Fruit fly (Drosophila melanogaster) whole organism, embryonic: ENCODE data around the gene CG5853.

ENCODE experiments used
- Adf1 ChIP-seq: fragments of 200-800 bp; sonication (Bioruptor generic); IDR thresholded peaks from 2 replicates; pipeline ENCODE4 v1.3.6; 2022; ENCODE audit warnings: missing biosample characterization, missing genetic modification characterization
- Atf6 ChIP-seq: fragments of 200-800 bp; sonication (Bioruptor generic); IDR thresholded peaks from 2 replicates; pipeline ENCODE4 v1.3.6; 2022; ENCODE audit warnings: missing biosample characterization, missing genetic modification characterization
- BtbVII ChIP-seq: fragments of 200-800 bp; sonication (Bioruptor generic); optimal IDR thresholded peaks from 3 replicates; lab custom pipeline; 2017; ENCODE audit warnings: missing biosample characterization, mild to moderate bottlenecking, missing genetic modification characterization
- CG1024 ChIP-seq: fragments of 200-800 bp; sonication (Bioruptor generic); IDR thresholded peaks from 2 replicates; pipeline ENCODE4 v1.3.6; 2022; ENCODE audit warnings: missing biosample characterization, missing genetic modification characterization
- CG10959 ChIP-seq: fragments of 200-800 bp; sonication (Bioruptor generic); IDR thresholded peaks from 2 replicates; pipeline ENCODE4 v1.3.6; 2022; ENCODE audit warnings: missing biosample characterization, missing genetic modification characterization
- CG11504 ChIP-seq: fragments of 200-800 bp; sonication (Bioruptor generic); optimal IDR thresholded peaks from 3 replicates; lab custom pipeline; 2019; ENCODE audit warnings: missing biosample characterization, mild to moderate bottlenecking, missing genetic modification characterization, moderate library complexity
- CG12744 ChIP-seq: fragments of 200-800 bp; sonication (Bioruptor generic); optimal IDR thresholded peaks from 2 replicates; lab custom pipeline; 2016; ENCODE audit warnings: missing biosample characterization, missing genetic modification characterization
- CG12942 ChIP-seq: fragments of 200-800 bp; sonication (Bioruptor generic); optimal IDR thresholded peaks from 3 replicates; lab custom pipeline; 2016; ENCODE audit warnings: missing biosample characterization, missing genetic modification characterization
- CG13287 ChIP-seq: fragments of 200-800 bp; sonication (Bioruptor generic); IDR thresholded peaks from 2 replicates; pipeline ENCODE4 v1.3.6; 2022; ENCODE audit warnings: missing biosample characterization, missing genetic modification characterization; ENCODE audit not compliant: partially characterized antibody
- CG13296 ChIP-seq: fragments of 200-800 bp; sonication (Bioruptor generic); optimal IDR thresholded peaks from 3 replicates; lab custom pipeline; 2018; ENCODE audit warnings: missing biosample characterization, mild to moderate bottlenecking, missing genetic modification characterization
- CG13894 ChIP-seq: fragments of 200-800 bp; sonication (Bioruptor generic); optimal IDR thresholded peaks from 3 replicates; lab custom pipeline; 2018; ENCODE audit warnings: missing biosample characterization, mild to moderate bottlenecking, missing genetic modification characterization, moderate library complexity
- CG14014 ChIP-seq: fragments of 200-800 bp; sonication (Bioruptor generic); IDR thresholded peaks from 2 replicates; pipeline ENCODE4 v1.3.6; 2022; ENCODE audit warnings: missing biosample characterization, missing genetic modification characterization
- CG1529 ChIP-seq: fragments of 200-800 bp; sonication (Bioruptor generic); optimal IDR thresholded peaks from 3 replicates; lab custom pipeline; 2018; ENCODE audit warnings: missing biosample characterization, missing genetic modification characterization
- CG17829 ChIP-seq: fragments of 200-800 bp; optimal IDR thresholded peaks from 2 replicates; lab custom pipeline; 2019; ENCODE audit warnings: missing biosample characterization, mild to moderate bottlenecking, missing genetic modification characterization, moderate library complexity
- CG31224 ChIP-seq: fragments of 200-800 bp; sonication (Bioruptor generic); IDR thresholded peaks from 2 replicates; pipeline ENCODE4 v1.3.6; 2022; ENCODE audit warnings: missing biosample characterization, missing genetic modification characterization
- CG32772 ChIP-seq: fragments of 200-800 bp; sonication (Bioruptor generic); IDR thresholded peaks from 2 replicates; pipeline ENCODE4 v1.3.6; 2022; ENCODE audit warnings: missing biosample characterization, missing genetic modification characterization
- CG34224 ChIP-seq: fragments of 200-800 bp; sonication (Bioruptor generic); IDR thresholded peaks from 3 replicates; pipeline ENCODE4 v1.3.6; 2022; ENCODE audit warnings: missing biosample characterization, missing genetic modification characterization; ENCODE audit not compliant: partially characterized antibody
- CG4820 ChIP-seq: fragments of 200-800 bp; sonication (Bioruptor generic); optimal IDR thresholded peaks from 3 replicates; lab custom pipeline; 2016; ENCODE audit warnings: missing biosample characterization, missing genetic modification characterization
- CG7357 ChIP-seq: fragments of 200-800 bp; sonication (Bioruptor generic); IDR thresholded peaks from 3 replicates; pipeline ENCODE4 v1.3.6; 2022; ENCODE audit warnings: missing biosample characterization, missing genetic modification characterization
- CG7372 ChIP-seq: fragments of 200-800 bp; sonication (Bioruptor generic); IDR thresholded peaks from 2 replicates; pipeline ENCODE4 v1.3.6; 2022; ENCODE audit warnings: missing biosample characterization, missing genetic modification characterization
- CG9215 ChIP-seq: fragments of 200-800 bp; sonication (Bioruptor generic); IDR thresholded peaks from 2 replicates; pipeline ENCODE4 v1.3.6; 2022; ENCODE audit warnings: missing biosample characterization, missing genetic modification characterization
- CG9437 ChIP-seq: fragments of 200-800 bp; sonication (Bioruptor generic); optimal IDR thresholded peaks from 2 replicates; lab custom pipeline; 2018; ENCODE audit warnings: missing biosample characterization, mild to moderate bottlenecking, missing genetic modification characterization
- CG9876 ChIP-seq: fragments of 200-800 bp; sonication (Bioruptor generic); optimal IDR thresholded peaks from 2 replicates; lab custom pipeline; 2016; ENCODE audit warnings: missing biosample characterization, missing genetic modification characterization
- CoRest ChIP-seq: fragments of 200-800 bp; sonication (Bioruptor generic); optimal IDR thresholded peaks from 3 replicates; lab custom pipeline; 2018; ENCODE audit warnings: missing biosample characterization, mild to moderate bottlenecking, missing genetic modification characterization, moderate library complexity
- Dip3 ChIP-seq: fragments of 200-800 bp; sonication (Bioruptor generic); optimal IDR thresholded peaks from 3 replicates; lab custom pipeline; 2016; ENCODE audit warnings: missing biosample characterization, missing genetic modification characterization
- E2f2 ChIP-seq: fragments of 200-800 bp; sonication (Bioruptor generic); IDR thresholded peaks from 2 replicates; pipeline ENCODE4 v1.3.6; 2022; ENCODE audit warnings: missing biosample characterization, missing genetic modification characterization
- Fer1 ChIP-seq: fragments of 200-800 bp; sonication (Bioruptor generic); optimal IDR thresholded peaks from 2 replicates; lab custom pipeline; 2017; ENCODE audit warnings: missing biosample characterization, mild to moderate bottlenecking, missing genetic modification characterization
- H2.0 ChIP-seq: fragments of 200-800 bp; sonication (Bioruptor generic); IDR thresholded peaks from 2 replicates; pipeline ENCODE4 v1.3.6; 2022; ENCODE audit warnings: missing biosample characterization, missing genetic modification characterization
- Hmx ChIP-seq: fragments of 200-800 bp; sonication (Bioruptor generic); optimal IDR thresholded peaks from 2 replicates; lab custom pipeline; 2016; ENCODE audit warnings: missing biosample characterization, missing genetic modification characterization
- Mad ChIP-seq: fragments of 200-800 bp; sonication (Bioruptor generic); optimal IDR thresholded peaks from 2 replicates; lab custom pipeline; 2016; ENCODE audit warnings: missing biosample characterization, missing genetic modification characterization
- Nf-YB ChIP-seq: fragments of 200-800 bp; sonication (Bioruptor generic); optimal IDR thresholded peaks from 3 replicates; lab custom pipeline; 2019; ENCODE audit warnings: missing biosample characterization, mild to moderate bottlenecking, missing genetic modification characterization, moderate library complexity
- Opbp ChIP-seq: fragments of 200-800 bp; sonication (Bioruptor generic); IDR thresholded peaks from 3 replicates; pipeline ENCODE4 v1.3.6; 2022; ENCODE audit warnings: missing biosample characterization, missing genetic modification characterization; ENCODE audit not compliant: partially characterized antibody
- Optix ChIP-seq: fragments of 200-800 bp; sonication (Bioruptor generic); IDR thresholded peaks from 3 replicates; pipeline ENCODE4 v1.3.6; 2022; ENCODE audit warnings: missing biosample characterization, missing genetic modification characterization
- Sin3A ChIP-seq: fragments of >200 bp; optimal IDR thresholded peaks from 2 replicates; lab custom pipeline; 2018
- Sox102F ChIP-seq: fragments of 200-800 bp; sonication (Bioruptor generic); optimal IDR thresholded peaks from 2 replicates; lab custom pipeline; 2018; ENCODE audit warnings: missing biosample characterization, mild to moderate bottlenecking, missing genetic modification characterization, moderate library complexity
- amos ChIP-seq: fragments of 200-800 bp; sonication (Bioruptor generic); IDR thresholded peaks from 2 replicates; pipeline ENCODE4 v1.3.6; 2022; ENCODE audit warnings: missing biosample characterization, missing genetic modification characterization; ENCODE audit not compliant: partially characterized antibody
- ase ChIP-seq: fragments of 200-800 bp; sonication (Bioruptor generic); IDR thresholded peaks from 3 replicates; pipeline ENCODE4 v1.3.6; 2022; ENCODE audit warnings: missing biosample characterization, missing genetic modification characterization
- bigmax ChIP-seq: fragments of 200-800 bp; sonication (Bioruptor generic); optimal IDR thresholded peaks from 2 replicates; lab custom pipeline; 2018; ENCODE audit warnings: missing biosample characterization, mild to moderate bottlenecking, missing genetic modification characterization
- bsh ChIP-seq, 2 experiments: fragments of 200-800 bp; sonication (Bioruptor generic); optimal IDR thresholded peaks; 2 replicates each; lab custom pipeline; 2017 to 2018; ENCODE audit warnings: mild to moderate bottlenecking in 2 of 2, missing biosample characterization in 2 of 2, missing genetic modification characterization in 2 of 2, moderate library complexity in 1 of 2
- cas ChIP-seq: fragments of 200-800 bp; sonication (Bioruptor generic); IDR thresholded peaks from 2 replicates; pipeline ENCODE4 v1.3.6; 2022; ENCODE audit warnings: missing biosample characterization, missing genetic modification characterization
- dan ChIP-seq: fragments of 200-800 bp; sonication (Bioruptor generic); IDR thresholded peaks from 2 replicates; pipeline ENCODE4 v1.3.6; 2022; ENCODE audit warnings: missing biosample characterization, missing genetic modification characterization
- emc ChIP-seq: fragments of 200-800 bp; sonication (Bioruptor generic); optimal IDR thresholded peaks from 2 replicates; lab custom pipeline; 2016; ENCODE audit warnings: missing biosample characterization, missing genetic modification characterization
- otp ChIP-seq: fragments of 200-800 bp; sonication (Bioruptor generic); IDR thresholded peaks from 3 replicates; pipeline ENCODE4, ENCODE4 v1.3.6; 2022; ENCODE audit warnings: missing biosample characterization, missing genetic modification characterization
- schlank ChIP-seq: fragments of 200-800 bp; sonication (Bioruptor generic); optimal IDR thresholded peaks from 2 replicates; lab custom pipeline; 2018; ENCODE audit warnings: missing biosample characterization, mild to moderate bottlenecking, missing genetic modification characterization
- scrt ChIP-seq: fragments of 200-800 bp; sonication (Bioruptor generic); optimal IDR thresholded peaks from 2 replicates; lab custom pipeline; 2018; ENCODE audit warnings: missing biosample characterization, mild to moderate bottlenecking, missing genetic modification characterization, moderate library complexity
- sens ChIP-seq: fragments of 200-800 bp; sonication (Bioruptor generic); peaks from one replicate; lab custom pipeline; 2016; ENCODE audit warnings: missing biosample characterization, missing genetic modification characterization
- sim ChIP-seq: fragments of 200-800 bp; sonication (Bioruptor generic); IDR thresholded peaks from 2 replicates; pipeline ENCODE4 v1.3.6; 2022; ENCODE audit warnings: missing biosample characterization, missing genetic modification characterization
- slp2 ChIP-seq: fragments of 200-800 bp; sonication (Bioruptor generic); optimal IDR thresholded peaks from 2 replicates; lab custom pipeline; 2016; ENCODE audit warnings: missing biosample characterization, missing genetic modification characterization
- so ChIP-seq: fragments of 200-800 bp; sonication (Bioruptor generic); IDR thresholded peaks from 3 replicates; pipeline ENCODE4 v1.3.6; 2022; ENCODE audit warnings: missing biosample characterization, missing genetic modification characterization
- sug ChIP-seq: fragments of 200-800 bp; optimal IDR thresholded peaks from 2 replicates; lab custom pipeline; 2019; ENCODE audit warnings: missing biosample characterization, mild to moderate bottlenecking, missing genetic modification characterization, moderate library complexity
- vvl ChIP-seq: fragments of 200-800 bp; sonication (Bioruptor generic); IDR thresholded peaks from 2 replicates; pipeline ENCODE4 v1.3.6; 2022; ENCODE audit warnings: missing biosample characterization, missing genetic modification characterization

The CG5853 gene

DNA sequence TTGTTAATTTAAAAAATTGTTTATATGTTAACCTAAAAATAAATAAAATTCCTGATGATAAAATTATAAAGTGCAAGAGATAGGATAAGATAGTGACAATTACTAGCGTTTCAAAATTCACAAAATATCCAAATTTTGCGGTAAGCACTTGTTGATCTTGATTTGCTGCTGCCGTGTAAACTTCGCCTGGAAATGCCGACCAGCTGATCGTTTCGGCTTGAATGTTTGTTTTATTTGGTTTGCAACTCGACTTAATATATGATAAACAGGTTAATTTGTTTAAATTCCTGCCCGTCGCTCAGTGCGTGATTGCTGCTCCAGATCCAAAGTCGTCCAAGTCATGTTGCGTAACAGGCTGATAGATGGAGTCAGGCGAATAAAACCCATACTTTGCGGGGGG lies 26.0 kb downstream of the CG5853 start, which contains the start of gene CG4592 (continued):
- TF ChIP-seq vvl (GFP tag; lab: Robert Waterston, UW): peak; percentile 86
- TF ChIP-seq CG12942 (GFP tag; lab: Kevin White, UChicago): peak; percentile 29
- peak; percentile 67; the same call in 1 of the 3 replicates for TF ChIP-seq otp (GFP tag; lab: Robert Waterston, UW)
- peak; percentile 18 for TF ChIP-seq Dip3 (GFP tag; lab: Kevin White, UChicago)
- peak; percentile 66 for TF ChIP-seq H2.0 (GFP tag; lab: Robert Waterston, UW)
- TF ChIP-seq CG32772 (GFP tag; lab: Robert Waterston, UW): 0 out of 2 replicates have a peak, but pooled peaks have one; percentile 22
- TF ChIP-seq CG7357: no peak
- TF ChIP-seq CG10959 (GFP tag; lab: Robert Waterston, UW): no peak
- peak; percentile 94 for TF ChIP-seq sug (tag; lab: Kevin White, UChicago)
- no peak for TF ChIP-seq CG13894 (tag; lab: Kevin White, UChicago)
- peak; percentile 39 for TF ChIP-seq schlank (tag; lab: Kevin White, UChicago)
- no peak for TF ChIP-seq CG1529 (GFP tag; lab: Kevin White, UChicago)
- TF ChIP-seq Atf6 (GFP tag; lab: Robert Waterston, UW): peak; percentile 72
- TF ChIP-seq CG12744 (GFP tag; lab: Kevin White, UChicago): peak; percentile 22
- TF ChIP-seq CG13287 (GFP tag; lab: Robert Waterston, UW): peak; percentile 40; the same call in 1 of the 2 replicates
- peak; percentile 18; the same call in 1 of the 2 replicates for TF ChIP-seq Adf1 (GFP tag; lab: Robert Waterston, UW)
- TF ChIP-seq sim (GFP tag; lab: Robert Waterston, UW): no peak
- TF ChIP-seq slp2 (GFP tag; lab: Kevin White, UChicago): no peak
- no peak for TF ChIP-seq CG7372 (GFP tag; lab: Robert Waterston, UW)
- TF ChIP-seq sens (GFP tag; lab: Kevin White, UChicago): peak; percentile 90
- peak; percentile 25 for TF ChIP-seq Hmx
- TF ChIP-seq CG1024 (GFP tag; lab: Robert Waterston, UW): peak; percentile 25; the same call in 1 of the 2 replicates
- TF ChIP-seq Optix: 0 out of 3 replicates have a peak, but pooled peaks have one; percentile 34
- TF ChIP-seq CG9437 (GFP tag; lab: Kevin White, UChicago): peak; percentile 41
- TF ChIP-seq Sox102F: peak; percentile 61
- TF ChIP-seq bsh (GFP tag; optimal IDR thresholded peaks at IDR 0.05; lab: Kevin White, UChicago): peak in 1 of 2 experiments; percentile 70
- peak; percentile 36 for TF ChIP-seq BtbVII (GFP tag; lab: Kevin White, UChicago)
- 0 out of 3 replicates have a peak, but pooled peaks have one; percentile 21 for TF ChIP-seq so (GFP tag; lab: Robert Waterston, UW)
- TF ChIP-seq Nf-YB (GFP tag; lab: Kevin White, UChicago): peak; percentile 23
- no peak for TF ChIP-seq Opbp (GFP tag; lab: Robert Waterston, UW)
- TF ChIP-seq CG31224: peak; percentile 29; the same call in 1 of the 2 replicates
- peak; percentile 99 for TF ChIP-seq CG4820 (GFP tag; lab: Kevin White, UChicago)
- no peak for TF ChIP-seq Fer1
- TF ChIP-seq scrt (GFP tag; lab: Kevin White, UChicago): no peak
- TF ChIP-seq CG9876: no peak
- no peak for TF ChIP-seq amos (GFP tag; lab: Robert Waterston, UW)
- 0 out of 3 replicates have a peak, but pooled peaks have one; percentile 29 for TF ChIP-seq CG34224 (GFP tag; lab: Robert Waterston, UW)
- TF ChIP-seq ase (GFP tag; lab: Robert Waterston, UW): no peak
- peak; percentile 65 for TF ChIP-seq CG17829 (tag; lab: Kevin White, UChicago)
- peak; percentile 67; the same call in 1 of the 2 replicates for TF ChIP-seq CG14014 (GFP tag; lab: Robert Waterston, UW)
- TF ChIP-seq Sin3A: no peak
- no peak for TF ChIP-seq CG9215 (GFP tag; lab: Robert Waterston, UW)
- TF ChIP-seq CG13296 (GFP tag; lab: Kevin White, UChicago): peak; percentile 52
- peak; percentile 64 for TF ChIP-seq CoRest (tag; lab: Kevin White, UChicago)
- TF ChIP-seq dan: no peak
- no peak for TF ChIP-seq CG11504
- TF ChIP-seq bigmax (GFP tag; lab: Kevin White, UChicago): peak; percentile 60
- peak; percentile 60 for TF ChIP-seq E2f2
- TF ChIP-seq Mad (GFP tag; lab: Kevin White, UChicago): peak; percentile 55
- no peak for TF ChIP-seq emc (GFP tag; lab: Kevin White, UChicago)
- 0 out of 2 replicates have a peak, but pooled peaks have one; percentile 37 for TF ChIP-seq cas
